Worm (Caenorhabditis elegans) whole organism, mixed stage, embryonic: ENCODE data around the gene C05D10.4.
A peak's percentile ranks its signal among the peaks of the same experiment; 100 is the strongest.

ENCODE experiments used
- M03D4.4 ChIP-seq: sonication (generic microtip); optimal IDR thresholded peaks from 2 replicates; lab custom pipeline; 2017; ENCODE audit warnings: mild to moderate bottlenecking, missing genetic modification characterization, missing compliant biosample characterization
- bed-3 ChIP-seq: fragments of 200-800 bp; sonication (Bioruptor generic); optimal IDR thresholded peaks from 3 replicates; lab custom pipeline; 2018; ENCODE audit warnings: mild to moderate bottlenecking, missing genetic modification characterization, moderate library complexity, missing compliant biosample characterization
- ceh-39 ChIP-seq: fragments of 150-350 bp; optimal IDR thresholded peaks from 2 replicates; lab custom pipeline; 2014; ENCODE audit warnings: missing biosample characterization, missing genetic modification characterization
- ceh-43 ChIP-seq: fragments of 200-800 bp; sonication (Bioruptor generic); optimal IDR thresholded peaks from 2 replicates; lab custom pipeline; 2018; ENCODE audit warnings: mild to moderate bottlenecking, missing genetic modification characterization, moderate library complexity, missing compliant biosample characterization
- ceh-83 ChIP-seq: fragments of 200-800 bp; sonication (Bioruptor generic); optimal IDR thresholded peaks from 2 replicates; lab custom pipeline; 2018; ENCODE audit warnings: mild to moderate bottlenecking, missing genetic modification characterization, missing compliant biosample characterization
- ces-1 ChIP-seq: fragments of 150-350 bp; optimal IDR thresholded peaks from 2 replicates; lab custom pipeline; 2014; ENCODE audit warnings: missing biosample characterization, missing genetic modification reagents, missing genetic modification characterization
- cnd-1 ChIP-seq: fragments of 200-800 bp; sonication (Bioruptor generic); optimal IDR thresholded peaks from 2 replicates; lab custom pipeline; 2018; ENCODE audit warnings: mild to moderate bottlenecking, missing genetic modification characterization, missing compliant biosample characterization
- drap-1 ChIP-seq: fragments of 200-800 bp; sonication (Bioruptor generic); optimal IDR thresholded peaks from 3 replicates; lab custom pipeline; 2018; ENCODE audit warnings: mild to moderate bottlenecking, missing genetic modification characterization, missing compliant biosample characterization
- flh-1 ChIP-seq: fragments of 200-800 bp; sonication (Bioruptor generic); optimal IDR thresholded peaks from 2 replicates; lab custom pipeline; 2018; ENCODE audit warnings: mild to moderate bottlenecking, missing genetic modification characterization, moderate library complexity, missing compliant biosample characterization
- hlh-1 ChIP-seq: fragments of 150-350 bp; optimal IDR thresholded peaks from 2 replicates; lab custom pipeline; 2014; ENCODE audit warnings: missing biosample characterization, missing genetic modification reagents, missing genetic modification characterization
- lin-32 ChIP-seq: fragments of 200-800 bp; sonication (Bioruptor generic); optimal IDR thresholded peaks from 2 replicates; lab custom pipeline; 2018; ENCODE audit warnings: mild to moderate bottlenecking, missing genetic modification characterization, missing compliant biosample characterization
- lsy-2 ChIP-seq: fragments of 150-350 bp; optimal IDR thresholded peaks from 2 replicates; lab custom pipeline; 2014; ENCODE audit warnings: missing biosample characterization, missing genetic modification characterization
- mab-5 ChIP-seq: fragments of 150-350 bp; optimal IDR thresholded peaks from 2 replicates; lab custom pipeline; 2014; ENCODE audit warnings: missing biosample characterization, missing genetic modification characterization
- mep-1 ChIP-seq: fragments of 150-350 bp; optimal IDR thresholded peaks from 2 replicates; lab custom pipeline; 2017; ENCODE audit warnings: missing biosample characterization, missing genetic modification reagents, missing genetic modification characterization, inconsistent platforms
- mls-2 ChIP-seq: sonication (generic microtip); optimal IDR thresholded peaks from 2 replicates; lab custom pipeline; 2016; ENCODE audit warnings: mild to moderate bottlenecking, missing genetic modification characterization, moderate library complexity, missing compliant biosample characterization
- nhr-2 ChIP-seq: fragments of 150-350 bp; optimal IDR thresholded peaks from 2 replicates; lab custom pipeline; 2014; ENCODE audit warnings: missing biosample characterization, missing genetic modification characterization
- nhr-237 ChIP-seq: fragments of 150-350 bp; optimal IDR thresholded peaks from 2 replicates; lab custom pipeline; 2014; ENCODE audit warnings: missing biosample characterization, missing genetic modification characterization
- nhr-28 ChIP-seq: fragments of 150-350 bp; optimal IDR thresholded peaks from 2 replicates; lab custom pipeline; 2014; ENCODE audit warnings: missing biosample characterization, missing genetic modification characterization
- nhr-76 ChIP-seq: sonication (generic microtip); optimal IDR thresholded peaks from 2 replicates; lab custom pipeline; 2017; ENCODE audit warnings: missing biosample characterization, missing genetic modification characterization
- sem-2 ChIP-seq: fragments of 200-800 bp; sonication (Bioruptor generic); optimal IDR thresholded peaks from 2 replicates; lab custom pipeline; 2018; ENCODE audit warnings: mild to moderate bottlenecking, missing genetic modification characterization, missing compliant biosample characterization
- snpc-4 ChIP-seq: fragments of 150-350 bp; optimal IDR thresholded peaks from 2 replicates; lab custom pipeline; 2014; ENCODE audit warnings: missing biosample characterization, missing genetic modification characterization
- tbx-8 ChIP-seq: fragments of 200-800 bp; sonication (Bioruptor generic); optimal IDR thresholded peaks from 2 replicates; lab custom pipeline; 2018; ENCODE audit warnings: mild to moderate bottlenecking, missing genetic modification characterization, moderate library complexity, missing compliant biosample characterization
- unc-120 ChIP-seq: sonication (generic microtip); optimal IDR thresholded peaks from 2 replicates; lab custom pipeline; 2017; ENCODE audit warnings: missing genetic modification characterization, missing compliant biosample characterization; ENCODE audit not compliant: poor library complexity, severe bottlenecking
- unc-39 ChIP-seq: fragments of 150-350 bp; optimal IDR thresholded peaks from 2 replicates; lab custom pipeline; 2014; ENCODE audit warnings: missing biosample characterization, missing genetic modification characterization
- unc-62 ChIP-seq: fragments of 150-350 bp; optimal IDR thresholded peaks from 2 replicates; lab custom pipeline; 2014; ENCODE audit warnings: missing biosample characterization, missing genetic modification reagents, missing genetic modification characterization
- zip-8 ChIP-seq: fragments of 150-350 bp; optimal IDR thresholded peaks from 2 replicates; lab custom pipeline; 2014; ENCODE audit warnings: missing biosample characterization, missing genetic modification characterization
- ztf-11 ChIP-seq: fragments of 150-350 bp; optimal IDR thresholded peaks from 2 replicates; lab custom pipeline; 2014; ENCODE audit warnings: missing biosample characterization, missing genetic modification characterization

Gene C05D10.4

ce11 chrIII:6110187-6110586, 7.5 kb upstream of the C05D10.4 start:
- peak; percentile 88 for TF ChIP-seq ces-1 (GFP tag; lab: Kevin White, UChicago)
- TF ChIP-seq nhr-2 (tag; lab: Kevin White, UChicago), result no peak

ce11 chrIII:6105897-6106296, 3.2 kb upstream of the C05D10.4 start:
- no peak for TF ChIP-seq mab-5

ce11 chrIII:6095654-6096053, 7.0 kb downstream of the C05D10.4 start:
- TF ChIP-seq mls-2 (tag; lab: Kevin White, UChicago), result no peak
- TF ChIP-seq zip-8 (tag; lab: Kevin White, UChicago), result peak; percentile 86
- TF ChIP-seq, all 35 proteins: peak for 1

ce11 chrIII:6087705-6088359, 14.8 kb downstream of the C05D10.4 start, which contains the start of gene wht-1:
Gene wht-1 (minus strand): TSS chrIII:6087755.
- TF ChIP-seq ceh-83 (GFP tag; lab: Kevin White, UChicago), result no peak
- TF ChIP-seq cnd-1 (tag; lab: Kevin White, UChicago), result no peak
- no peak for TF ChIP-seq nhr-76 (tag; lab: Kevin White, UChicago)
- TF ChIP-seq bed-3 (GFP tag; lab: Kevin White, UChicago), result no peak
- no peak for TF ChIP-seq ceh-43 (GFP tag; lab: Kevin White, UChicago)
- no peak for TF ChIP-seq M03D4.4 (tag; lab: Kevin White, UChicago)
- no peak for TF ChIP-seq ztf-11 (tag; lab: Kevin White, UChicago)

ce11 chrIII:6085311-6085710, 17.4 kb downstream of the C05D10.4 start:
- TF ChIP-seq unc-120 (tag; lab: Kevin White, UChicago) (no peak), nhr-28 (tag; lab: Kevin White, UChicago) (no peak), mab-5 (no peak), lin-32 (GFP tag; lab: Kevin White, UChicago) (no peak), flh-1 (no peak), tbx-8 (GFP tag; lab: Kevin White, UChicago) (no peak), ceh-39 (no peak), nhr-76 (tag; lab: Kevin White, UChicago) (no peak), ces-1 (GFP tag; lab: Kevin White, UChicago) (no peak), unc-62 (no peak), cnd-1 (tag; lab: Kevin White, UChicago) (no peak)

- TF ChIP-seq sem-2 (GFP tag; lab: Kevin White, UChicago) (no peak), ceh-83 (GFP tag; lab: Kevin White, UChicago) (no peak), zip-8 (tag; lab: Kevin White, UChicago) (no peak), ceh-39 (no peak), flh-1 (no peak), ztf-11 (tag; lab: Kevin White, UChicago) (no peak), nhr-237 (tag; lab: Kevin White, UChicago) (no peak), mep-1 (tag; lab: Kevin White, UChicago) (no peak), snpc-4 (no peak), drap-1 (no peak), ceh-43 (GFP tag; lab: Kevin White, UChicago) (no peak), unc-39 (tag; lab: Kevin White, UChicago) (no peak), nhr-2 (tag; lab: Kevin White, UChicago) (no peak), mab-5 (no peak), cnd-1 (tag; lab: Kevin White, UChicago) (no peak)
Observed at ce11 chrIII:6080263-6080662, 22.4 kb downstream of the C05D10.4 start, which contains the start of gene attf-4. Gene attf-4 (plus strand): TSS chrIII:6080563.

ce11 chrIII:6078917-6079316, 23.7 kb downstream of the C05D10.4 start:
- peak; percentile 31 for TF ChIP-seq ces-1 (GFP tag; lab: Kevin White, UChicago)
- peak; percentile 94 for TF ChIP-seq hlh-1 (tag; lab: Kevin White, UChicago)
- no peak for TF ChIP-seq unc-120 (tag; lab: Kevin White, UChicago)
- TF ChIP-seq lin-32 (GFP tag; lab: Kevin White, UChicago), result peak; percentile 41
- TF ChIP-seq M03D4.4 (tag; lab: Kevin White, UChicago), result peak; percentile 41
- no peak for TF ChIP-seq ceh-83 (GFP tag; lab: Kevin White, UChicago)
- TF ChIP-seq nhr-2 (tag; lab: Kevin White, UChicago), result peak; percentile 33
- peak; percentile 68 for TF ChIP-seq unc-62
- peak; percentile 44 for TF ChIP-seq cnd-1 (tag; lab: Kevin White, UChicago)
- TF ChIP-seq lsy-2, result no peak
- TF ChIP-seq bed-3 (GFP tag; lab: Kevin White, UChicago), result no peak
